Fruit fly (Drosophila melanogaster): ENCODE data around the gene repo.
A peak's percentile ranks its signal among the peaks of the same experiment; 100 is the strongest.

repo gene

dm6 chr3R:18198518-18199118, 37.4 kb upstream of the repo start (continued):
- TF ChIP-seq CG12299 (tag; optimal IDR thresholded peaks at IDR 0.05) = peak; percentile 64
- TF ChIP-seq Dek (tag; optimal IDR thresholded peaks at IDR 0.05) = no peak
- no peak for TF ChIP-seq Gug (GFP tag; IDR thresholded peaks at IDR 0.05)
- TF ChIP-seq mirr (GFP tag; optimal IDR thresholded peaks at IDR 0.05) = peak; percentile 56
- peak; percentile 71 for TF ChIP-seq CG17359 (tag; optimal IDR thresholded peaks at IDR 0.05)
- no peak for TF ChIP-seq tgo (GFP tag; IDR thresholded peaks at IDR 0.05)
- no peak for TF ChIP-seq CG16779 (GFP tag; IDR thresholded peaks at IDR 0.05)
- TF ChIP-seq CG4424 (GFP tag; optimal IDR thresholded peaks at IDR 0.05) = no peak
- TF ChIP-seq CG6765 (GFP tag; optimal IDR thresholded peaks at IDR 0.05) = peak; percentile 21
- TF ChIP-seq sob (GFP tag; IDR thresholded peaks at IDR 0.05) = no peak
- no peak for TF ChIP-seq z (GFP tag; IDR thresholded peaks at IDR 0.05)
- no peak for TF ChIP-seq pnt (GFP tag; optimal IDR thresholded peaks at IDR 0.05)
- peak; percentile 99 to 100 for TF ChIP-seq Trl (optimal IDR thresholded peaks at IDR 0.05)
- peak; percentile 85 for TF ChIP-seq Trl (GFP tag; optimal IDR thresholded peaks at IDR 0.05)
- TF ChIP-seq CG18599 (GFP tag; optimal IDR thresholded peaks at IDR 0.05) = peak; percentile 61
- no peak for TF ChIP-seq Taf1 (GFP tag; IDR thresholded peaks at IDR 0.05)
- no peak for TF ChIP-seq CG2199 (GFP tag; IDR thresholded peaks at IDR 0.05)
- TF ChIP-seq CG12219 (GFP tag; optimal IDR thresholded peaks at IDR 0.05) = peak; percentile 55
- TF ChIP-seq jumu (GFP tag; optimal IDR thresholded peaks at IDR 0.05) = peak; percentile 33
- no peak for TF ChIP-seq ash1 (GFP tag; optimal IDR thresholded peaks at IDR 0.05)
- no peak for TF ChIP-seq H15 (GFP tag; IDR thresholded peaks at IDR 0.05)
- peak; percentile 58 for TF ChIP-seq sqz (GFP tag; optimal IDR thresholded peaks at IDR 0.05)
- TF ChIP-seq phol (tag; optimal IDR thresholded peaks at IDR 0.05) = peak; percentile 12
- TF ChIP-seq CG12236 (GFP tag; optimal IDR thresholded peaks at IDR 0.05) = peak; percentile 22
- TF ChIP-seq ssp (GFP tag; IDR thresholded peaks at IDR 0.05) = no peak
- no peak for TF ChIP-seq fru (optimal IDR thresholded peaks at IDR 0.05)
- no peak for TF ChIP-seq Pdp1 (GFP tag; optimal IDR thresholded peaks at IDR 0.05)
- TF ChIP-seq CG1529 (GFP tag; optimal IDR thresholded peaks at IDR 0.05) = no peak
- no peak for TF ChIP-seq CG6654 (GFP tag; optimal IDR thresholded peaks at IDR 0.05)
- no peak for TF ChIP-seq Dbx (GFP tag; IDR thresholded peaks at IDR 0.05)
- no peak for TF ChIP-seq CG13775 (GFP tag; optimal IDR thresholded peaks at IDR 0.05)
- peak in 1 of 2 experiments; percentile 39 for TF ChIP-seq bsh (GFP tag; optimal IDR thresholded peaks at IDR 0.05)
- TF ChIP-seq cas (GFP tag; IDR thresholded peaks at IDR 0.05) = no peak
- peak; percentile 17 for TF ChIP-seq Kr (GFP tag; optimal IDR thresholded peaks at IDR 0.05)
- no peak for TF ChIP-seq Deaf1 (tag; optimal IDR thresholded peaks at IDR 0.05)
- TF ChIP-seq Hr51 (GFP tag; optimal IDR thresholded peaks at IDR 0.05) = peak in 1 of 2 experiments; percentile 1
- TF ChIP-seq Sox102F (GFP tag; optimal IDR thresholded peaks at IDR 0.05) = no peak
- no peak for TF ChIP-seq CG7839 (tag; optimal IDR thresholded peaks at IDR 0.05)
- TF ChIP-seq CG30431 (GFP tag; optimal IDR thresholded peaks at IDR 0.05) = no peak
- TF ChIP-seq org-1 (GFP tag; optimal IDR thresholded peaks at IDR 0.05) = peak; percentile 67
- no peak for TF ChIP-seq zen2 (GFP tag; IDR thresholded peaks at IDR 0.05; ENCODE audit: partially characterized antibody)
- TF ChIP-seq al (GFP tag; IDR thresholded peaks at IDR 0.05) = no peak
- TF ChIP-seq CG6175 (GFP tag; IDR thresholded peaks at IDR 0.05) = no peak
- no peak for TF ChIP-seq CG3847 (GFP tag; IDR thresholded peaks at IDR 0.05)
- peak; percentile 63 for TF ChIP-seq CG11398 (GFP tag; optimal IDR thresholded peaks at IDR 0.05)
- no peak for TF ChIP-seq dimm (GFP tag; IDR thresholded peaks at IDR 0.05)
- no peak for TF ChIP-seq Doc2 (GFP tag; IDR thresholded peaks at IDR 0.05)
- peak; percentile 62 for TF ChIP-seq CG6683 (GFP tag; optimal IDR thresholded peaks at IDR 0.05)
- no peak for TF ChIP-seq CG14014 (GFP tag; IDR thresholded peaks at IDR 0.05)
- TF ChIP-seq pzg (GFP tag; optimal IDR thresholded peaks at IDR 0.05) = no peak
- TF ChIP-seq CG33557 (GFP tag; optimal IDR thresholded peaks at IDR 0.05) = no peak
